Fruit fly (Drosophila melanogaster): ENCODE measurements around the gene Sar1.

- no peak for TF ChIP-seq insv (optimal IDR thresholded peaks at IDR 0.05)
- TF ChIP-seq h (optimal IDR thresholded peaks at IDR 0.05), result no peak
- no peak for TF ChIP-seq psq (optimal IDR thresholded peaks at IDR 0.05)
- no peak for TF ChIP-seq Myc (optimal IDR thresholded peaks at IDR 0.05)
Observed at dm6 chr3R:22342708-22343107, 13.8 kb upstream of the Sar1 start.
